Worm (Caenorhabditis elegans): Measurements from ENCODE around the gene set-1.

DNA sequence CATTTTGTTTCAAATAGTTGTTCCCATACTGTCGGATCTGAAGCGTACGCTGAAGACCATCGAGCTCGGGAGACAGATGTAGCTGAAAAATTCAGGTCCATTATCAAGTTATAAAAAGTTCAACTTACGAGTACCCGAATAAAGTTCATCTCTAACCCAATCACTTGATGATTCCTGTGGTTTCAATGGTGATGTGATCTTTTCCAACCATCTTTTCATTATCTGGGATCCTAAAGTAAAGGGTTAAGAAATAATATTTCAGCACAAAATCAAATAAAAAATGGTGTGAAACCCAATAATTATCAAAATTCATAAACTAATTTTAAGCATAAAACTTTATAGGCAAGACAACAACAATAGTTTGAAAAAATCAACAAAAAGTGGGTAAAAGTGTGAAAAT, 25.0 kb downstream of the set-1 start, which contains the start of gene C05D11.8:
- TF ChIP-seq unc-55 (GFP tag; optimal IDR thresholded peaks at IDR 0.05) (no peak), nhr-129 (tag; optimal IDR thresholded peaks at IDR 0.05) (no peak), ama-1 (optimal IDR thresholded peaks at IDR 0.05) (no peak), nhr-6 (tag; optimal IDR thresholded peaks at IDR 0.05) (no peak), nhr-11 (tag; optimal IDR thresholded peaks at IDR 0.05) (no peak), nhr-25 (tag; optimal IDR thresholded peaks at IDR 0.05) (no peak), lsy-2 (tag; optimal IDR thresholded peaks at IDR 0.05) (no peak), peb-1 (tag; optimal IDR thresholded peaks at IDR 0.05) (no peak)

Data from whole organism, L2 larva.